Fruit fly (Drosophila melanogaster) whole organism, embryonic: ENCODE data around the gene Ac76E.
A peak's percentile ranks its signal among the peaks of the same experiment; 100 is the strongest.

Experiments
- Bteb2 ChIP-seq: fragments of 200-800 bp; sonication (Bioruptor generic); optimal IDR thresholded peaks from 2 replicates; lab custom pipeline; 2016; ENCODE audit warnings: missing biosample characterization, missing genetic modification characterization
- CG10267 ChIP-seq: fragments of 200-800 bp; sonication (Bioruptor generic); optimal IDR thresholded peaks from 2 replicates; lab custom pipeline; 2018; ENCODE audit warnings: missing biosample characterization, mild to moderate bottlenecking, missing genetic modification characterization, moderate library complexity
- CG12391 ChIP-seq: fragments of 200-800 bp; sonication (Bioruptor generic); optimal IDR thresholded peaks from 3 replicates; lab custom pipeline; 2018; ENCODE audit warnings: missing biosample characterization, mild to moderate bottlenecking, missing genetic modification characterization, moderate library complexity
- CG13287 ChIP-seq: fragments of 200-800 bp; sonication (Bioruptor generic); IDR thresholded peaks from 2 replicates; pipeline ENCODE4 v1.3.6; 2022; ENCODE audit warnings: missing biosample characterization, missing genetic modification characterization; ENCODE audit not compliant: partially characterized antibody
- CG13624 ChIP-seq: fragments of 200-800 bp; sonication (Bioruptor generic); optimal IDR thresholded peaks from 2 replicates; lab custom pipeline; 2016; ENCODE audit warnings: missing biosample characterization, missing genetic modification characterization
- CG14860 ChIP-seq: fragments of 200-800 bp; sonication (Bioruptor generic); IDR thresholded peaks from 3 replicates; pipeline ENCODE4 v1.3.6; 2022; ENCODE audit warnings: missing biosample characterization, missing genetic modification characterization; ENCODE audit not compliant: partially characterized antibody
- CG1603 ChIP-seq: fragments of 200-800 bp; sonication (Bioruptor generic); optimal IDR thresholded peaks from 2 replicates; lab custom pipeline; 2019; ENCODE audit warnings: missing biosample characterization, mild to moderate bottlenecking, missing genetic modification characterization, moderate library complexity
- CG1647 ChIP-seq: fragments of 200-800 bp; sonication (Bioruptor generic); optimal IDR thresholded peaks from 3 replicates; lab custom pipeline; 2016; ENCODE audit warnings: missing biosample characterization, missing genetic modification characterization
- CG17186 ChIP-seq: fragments of 200-800 bp; sonication (Bioruptor generic); optimal IDR thresholded peaks from 3 replicates; lab custom pipeline; 2017; ENCODE audit warnings: missing biosample characterization, missing genetic modification reagents, missing genetic modification characterization
- CG17829 ChIP-seq: fragments of 200-800 bp; optimal IDR thresholded peaks from 2 replicates; lab custom pipeline; 2019; ENCODE audit warnings: missing biosample characterization, mild to moderate bottlenecking, missing genetic modification characterization, moderate library complexity
- CG6175 ChIP-seq: fragments of 200-800 bp; sonication (Bioruptor generic); IDR thresholded peaks from 3 replicates; pipeline ENCODE4 v1.3.6; 2022; ENCODE audit warnings: missing biosample characterization, missing genetic modification characterization
- CG6791 ChIP-seq: fragments of 200-800 bp; sonication (Bioruptor generic); IDR thresholded peaks from 3 replicates; pipeline ENCODE4 v1.3.6; 2022; ENCODE audit warnings: missing biosample characterization, missing genetic modification characterization; ENCODE audit not compliant: partially characterized antibody
- CG8359 ChIP-seq: fragments of 200-800 bp; sonication (Bioruptor generic); optimal IDR thresholded peaks from 2 replicates; lab custom pipeline; 2017; ENCODE audit warnings: missing biosample characterization, mild to moderate bottlenecking, missing genetic modification characterization, borderline replicate concordance
- CG8924 ChIP-seq: fragments of 200-800 bp; optimal IDR thresholded peaks from 3 replicates; lab custom pipeline; 2019; ENCODE audit warnings: missing biosample characterization, mild to moderate bottlenecking, missing genetic modification characterization, moderate library complexity
- CG9932 ChIP-seq: fragments of 200-800 bp; sonication (Bioruptor generic); IDR thresholded peaks from 2 replicates; pipeline ENCODE4 v1.3.6; 2022; ENCODE audit warnings: missing biosample characterization, missing genetic modification characterization
- CHES-1-like ChIP-seq: fragments of 200-800 bp; sonication (Bioruptor generic); optimal IDR thresholded peaks from 2 replicates; lab custom pipeline; 2016; ENCODE audit warnings: missing biosample characterization, missing genetic modification characterization
- CoRest ChIP-seq: fragments of 200-800 bp; sonication (Bioruptor generic); optimal IDR thresholded peaks from 3 replicates; lab custom pipeline; 2018; ENCODE audit warnings: missing biosample characterization, mild to moderate bottlenecking, missing genetic modification characterization, moderate library complexity
- Dek ChIP-seq: fragments of 200-800 bp; sonication (Bioruptor generic); optimal IDR thresholded peaks from 3 replicates; lab custom pipeline; 2019; ENCODE audit warnings: missing biosample characterization, mild to moderate bottlenecking, missing genetic modification characterization, moderate library complexity
- E2f1 ChIP-seq: fragments of 200-800 bp; sonication (Bioruptor generic); IDR thresholded peaks from 2 replicates; pipeline ENCODE4 v1.3.6; 2022; ENCODE audit warnings: missing biosample characterization, missing genetic modification characterization
- Fer3 ChIP-seq: fragments of 200-800 bp; sonication (Bioruptor generic); optimal IDR thresholded peaks from 2 replicates; lab custom pipeline; 2018; ENCODE audit warnings: missing biosample characterization, mild to moderate bottlenecking, missing genetic modification characterization, moderate library complexity
- MESR4 ChIP-seq: fragments of 200-800 bp; sonication (Bioruptor generic); optimal IDR thresholded peaks from 2 replicates; lab custom pipeline; 2018; ENCODE audit warnings: missing biosample characterization, mild to moderate bottlenecking, missing genetic modification characterization, moderate library complexity
- Mad ChIP-seq: fragments of 200-800 bp; sonication (Bioruptor generic); optimal IDR thresholded peaks from 2 replicates; lab custom pipeline; 2016; ENCODE audit warnings: missing biosample characterization, missing genetic modification characterization
- Nf-YC ChIP-seq: fragments of 200-800 bp; optimal IDR thresholded peaks from 3 replicates; lab custom pipeline; 2019; ENCODE audit warnings: missing biosample characterization, mild to moderate bottlenecking, missing genetic modification characterization, moderate library complexity
- Pdp1 ChIP-seq, 2 experiments: fragments of 200-800 bp; sonication (Bioruptor generic); optimal IDR thresholded peaks; 3 replicates each; lab custom pipeline; 2016; ENCODE audit warnings: missing biosample characterization in 2 of 2, missing genetic modification characterization in 2 of 2, mild to moderate bottlenecking in 1 of 2, moderate library complexity in 1 of 2
- Rfx ChIP-seq: fragments of 200-800 bp; sonication (Bioruptor generic); IDR thresholded peaks from 2 replicates; pipeline ENCODE4 v1.3.6; 2022; ENCODE audit warnings: missing biosample characterization, missing genetic modification characterization
- Scr ChIP-seq: fragments of 200-800 bp; sonication (Bioruptor generic); IDR thresholded peaks from 2 replicates; pipeline ENCODE4 v1.3.6; 2022; ENCODE audit warnings: missing biosample characterization, missing genetic modification characterization; ENCODE audit not compliant: partially characterized antibody
- Sry-δ ChIP-seq: fragments of 200-800 bp; sonication (Bioruptor generic); optimal IDR thresholded peaks from 2 replicates; lab custom pipeline; 2016; ENCODE audit warnings: missing biosample characterization, missing genetic modification characterization
- Trl ChIP-seq, 3 experiments: fragments of >200 bp in 2 of 3; fragments of 200-800 bp in 1 of 3; sonication (Bioruptor generic) in 1 of 3; optimal IDR thresholded peaks; 2 replicates in 1 of 3; 3 replicates in 2 of 3; lab custom pipeline; 2016 to 2017; ENCODE audit warnings: missing biosample characterization in 1 of 3, missing genetic modification characterization in 1 of 3
- Xbp1 ChIP-seq: fragments of 200-800 bp; sonication (Bioruptor generic); optimal IDR thresholded peaks from 3 replicates; lab custom pipeline; 2016; ENCODE audit warnings: missing biosample characterization, mild to moderate bottlenecking, missing genetic modification characterization
- al ChIP-seq: fragments of 200-800 bp; sonication (Bioruptor generic); IDR thresholded peaks from 2 replicates; pipeline ENCODE4 v1.3.6; 2022; ENCODE audit warnings: missing biosample characterization, missing genetic modification characterization
- chinmo ChIP-seq: fragments of 200-800 bp; sonication (Bioruptor generic); IDR thresholded peaks from 4 replicates; pipeline ENCODE4 v1.3.6; 2022; ENCODE audit warnings: missing biosample characterization, missing genetic modification characterization; ENCODE audit not compliant: partially characterized antibody
- chm ChIP-seq: fragments of 200-800 bp; sonication (Bioruptor generic); IDR thresholded peaks from 2 replicates; pipeline ENCODE4 v1.3.6; 2022; ENCODE audit warnings: missing biosample characterization, missing genetic modification characterization
- croc ChIP-seq: fragments of 200-800 bp; sonication (Bioruptor generic); conservative IDR thresholded peaks from 3 replicates; pipeline ENCODE4 v1.3.6; 2022; ENCODE audit warnings: missing biosample characterization, missing genetic modification characterization
- crp ChIP-seq, 2 experiments: fragments of 200-800 bp; sonication (Bioruptor generic); optimal IDR thresholded peaks; 2 replicates in 1 of 2; 3 replicates in 1 of 2; lab custom pipeline; 2017; ENCODE audit warnings: missing biosample characterization in 2 of 2, missing genetic modification characterization in 2 of 2, mild to moderate bottlenecking in 1 of 2, moderate library complexity in 1 of 2
- grau ChIP-seq: fragments of 200-800 bp; optimal IDR thresholded peaks from 3 replicates; lab custom pipeline; 2019; ENCODE audit warnings: missing biosample characterization, mild to moderate bottlenecking, missing genetic modification characterization, moderate library complexity
- hkb ChIP-seq, 2 experiments: fragments of 200-800 bp in 1 of 2; fragments of >200 bp in 1 of 2; sonication (Bioruptor generic) in 1 of 2; IDR thresholded peaks in 1 of 2; optimal IDR thresholded peaks in 1 of 2; 2 replicates each; pipeline versions ENCODE4 v1.3.6 to Lab custom; 2017 to 2022; ENCODE audit warnings: missing biosample characterization in 1 of 2, missing genetic modification characterization in 1 of 2
- insv ChIP-seq, 2 experiments: fragments of 200-800 bp; sonication (Bioruptor generic); optimal IDR thresholded peaks; 3 replicates each; lab custom pipeline; 2016 to 2018; ENCODE audit warnings: missing biosample characterization in 2 of 2, missing genetic modification characterization in 2 of 2
- jumu ChIP-seq: fragments of 200-800 bp; sonication (Bioruptor generic); optimal IDR thresholded peaks from 3 replicates; lab custom pipeline; 2016; ENCODE audit warnings: missing biosample characterization, missing genetic modification characterization
- kay ChIP-seq: fragments of 200-800 bp; sonication (Bioruptor generic); optimal IDR thresholded peaks from 2 replicates; lab custom pipeline; 2016; ENCODE audit warnings: missing biosample characterization, missing genetic modification characterization
- knrl ChIP-seq: fragments of 200-800 bp; sonication (Bioruptor generic); IDR thresholded peaks from 3 replicates; pipeline ENCODE4 v1.3.6; 2022; ENCODE audit warnings: missing biosample characterization, missing genetic modification characterization; ENCODE audit not compliant: partially characterized antibody
- nerfin-1 ChIP-seq: fragments of 200-800 bp; sonication (Bioruptor generic); optimal IDR thresholded peaks from 3 replicates; lab custom pipeline; 2019; ENCODE audit warnings: missing biosample characterization, mild to moderate bottlenecking, missing genetic modification characterization, moderate library complexity
- nom ChIP-seq: fragments of 200-800 bp; sonication (Bioruptor generic); optimal IDR thresholded peaks from 2 replicates; lab custom pipeline; 2017; ENCODE audit warnings: missing biosample characterization, missing genetic modification characterization, mild to moderate bottlenecking, moderate library complexity, missing genetic modification reagents
- psq ChIP-seq: fragments of 200-800 bp; sonication (Bioruptor generic); optimal IDR thresholded peaks from 2 replicates; lab custom pipeline; 2017; ENCODE audit warnings: missing biosample characterization, missing genetic modification characterization
- stwl ChIP-seq: fragments of 200-800 bp; sonication (Bioruptor generic); optimal IDR thresholded peaks from 3 replicates; lab custom pipeline; 2018; ENCODE audit warnings: missing biosample characterization, mild to moderate bottlenecking, missing genetic modification characterization, moderate library complexity
- tap ChIP-seq: fragments of 200-800 bp; optimal IDR thresholded peaks from 3 replicates; lab custom pipeline; 2019; ENCODE audit warnings: missing biosample characterization, mild to moderate bottlenecking, missing genetic modification characterization, moderate library complexity
- tup ChIP-seq: fragments of 200-800 bp; sonication (Bioruptor generic); optimal IDR thresholded peaks from 2 replicates; lab custom pipeline; 2016; ENCODE audit warnings: missing biosample characterization, mild to moderate bottlenecking, missing genetic modification characterization, moderate library complexity
- vvl ChIP-seq: fragments of 200-800 bp; sonication (Bioruptor generic); IDR thresholded peaks from 2 replicates; pipeline ENCODE4 v1.3.6; 2022; ENCODE audit warnings: missing biosample characterization, missing genetic modification characterization

The Ac76E gene

DNA sequence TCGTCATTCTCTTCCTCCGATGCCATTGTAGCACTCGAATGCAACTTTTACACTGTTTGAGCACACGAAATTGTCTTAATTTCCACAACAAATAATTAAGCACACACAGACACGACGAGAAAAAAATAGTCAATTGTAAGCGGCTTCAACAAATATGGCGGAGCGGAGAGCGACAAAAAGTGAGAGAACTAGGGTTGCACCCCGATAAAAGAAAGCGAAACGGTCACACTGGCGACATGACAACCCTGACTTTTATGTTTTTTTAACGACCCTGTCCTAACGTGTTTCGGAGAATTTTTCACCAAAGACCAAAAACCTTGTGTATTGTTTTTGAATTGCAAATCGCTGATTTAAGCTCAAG lies 29.1 kb upstream of the Ac76E start, which contains the start of the genes Mi-2 and Prp3 (continued):
- TF ChIP-seq CG6791 (GFP tag; lab: Robert Waterston, UW) = peak; percentile 54; the same call in 2 of the 3 replicates
- peak; percentile 3 for TF ChIP-seq CG13624 (GFP tag; lab: Kevin White, UChicago)
- TF ChIP-seq knrl (GFP tag; lab: Robert Waterston, UW) = peak; percentile 19; the same call in 1 of the 3 replicates
- TF ChIP-seq chinmo (GFP tag; lab: Robert Waterston, UW) = peak; percentile 20; the same call in 1 of the 4 replicates
- peak in 1 of 2 experiments; percentile 26 for TF ChIP-seq crp (GFP tag; optimal IDR thresholded peaks at IDR 0.05; lab: Kevin White, UChicago)
- TF ChIP-seq stwl (tag; lab: Kevin White, UChicago) = peak; percentile 91
- TF ChIP-seq kay = no peak
- TF ChIP-seq Bteb2 (GFP tag; lab: Kevin White, UChicago) = peak; percentile 29
- peak; percentile 8 for TF ChIP-seq Dek (tag; lab: Kevin White, UChicago)
- TF ChIP-seq nerfin-1 (tag; lab: Kevin White, UChicago) = peak; percentile 53
- TF ChIP-seq CG8359 (GFP tag; lab: Kevin White, UChicago) = no peak
- peak; percentile 71 for TF ChIP-seq CG8924 (tag; lab: Kevin White, UChicago)
- TF ChIP-seq chm = 0 out of 2 replicates have a peak, but pooled peaks have one; percentile 63
- peak; percentile 81 for TF ChIP-seq MESR4 (GFP tag; lab: Kevin White, UChicago)
- peak in 1 of 2 experiments; percentile 31 for TF ChIP-seq Pdp1 (GFP tag; optimal IDR thresholded peaks at IDR 0.05; lab: Kevin White, UChicago)
- TF ChIP-seq Rfx (GFP tag; lab: Robert Waterston, UW) = peak; percentile 65
- no peak for TF ChIP-seq tup (GFP tag; lab: Kevin White, UChicago)
- no peak for TF ChIP-seq hkb (optimal IDR thresholded peaks at IDR 0.05; lab: Kevin White, UChicago)
- TF ChIP-seq hkb (GFP tag; IDR thresholded peaks at IDR 0.05; lab: Robert Waterston, UW) = 0 out of 2 replicates have a peak, but pooled peaks have one; percentile 22
- TF ChIP-seq tap (tag; lab: Kevin White, UChicago) = no peak
- peak; percentile 15 for TF ChIP-seq Nf-YC
- TF ChIP-seq CG6175 (GFP tag; lab: Robert Waterston, UW) = no peak
- peak; percentile 70 for TF ChIP-seq nom (GFP tag; lab: Kevin White, UChicago)
- peak; percentile 28 for TF ChIP-seq Xbp1 (GFP tag; lab: Kevin White, UChicago)
- TF ChIP-seq CG14860 = no peak
- TF ChIP-seq Scr (GFP tag; lab: Robert Waterston, UW) = peak; percentile 14; the same call in 1 of the 2 replicates
- TF ChIP-seq croc (GFP tag; lab: Robert Waterston, UW) = no peak
- peak; percentile 27 for TF ChIP-seq jumu (GFP tag; lab: Kevin White, UChicago)
- peak; percentile 27 for TF ChIP-seq CG17829 (tag; lab: Kevin White, UChicago)
- peak; percentile 23 for TF ChIP-seq CG17186
- TF ChIP-seq Trl (optimal IDR thresholded peaks at IDR 0.05; lab: Kevin White, UChicago) = peak in 1 of 2 experiments; percentile 80
- peak; percentile 74 for TF ChIP-seq Trl (GFP tag; optimal IDR thresholded peaks at IDR 0.05; lab: Kevin White, UChicago)
- peak; percentile 60; the same call in 1 of the 2 replicates for TF ChIP-seq CG13287 (GFP tag; lab: Robert Waterston, UW)
- peak; percentile 32 for TF ChIP-seq Mad (GFP tag; lab: Kevin White, UChicago)
- peak; percentile 34 for TF ChIP-seq CG12391 (tag; lab: Kevin White, UChicago)
- TF ChIP-seq E2f1 (GFP tag; lab: Robert Waterston, UW) = 0 out of 2 replicates have a peak, but pooled peaks have one; percentile 14
- TF ChIP-seq Sry-δ = peak; percentile 68
- TF ChIP-seq CG1647 (GFP tag; lab: Kevin White, UChicago) = peak; percentile 3
- no peak for TF ChIP-seq grau (tag; lab: Kevin White, UChicago)
- TF ChIP-seq CoRest (tag; lab: Kevin White, UChicago) = peak; percentile 10
- peak; percentile 61 for TF ChIP-seq CHES-1-like (GFP tag; lab: Kevin White, UChicago)
- TF ChIP-seq CG1603 (tag; lab: Kevin White, UChicago) = peak; percentile 51
- peak; percentile 61; the same call in 1 of the 2 replicates for TF ChIP-seq vvl (GFP tag; lab: Robert Waterston, UW)
- peak in 1 of 2 experiments; percentile 38 for TF ChIP-seq insv (GFP tag; optimal IDR thresholded peaks at IDR 0.05; lab: Kevin White, UChicago)
- TF ChIP-seq CG9932 (GFP tag; lab: Robert Waterston, UW) = peak; percentile 20; the same call in 1 of the 2 replicates
- TF ChIP-seq psq (GFP tag; lab: Kevin White, UChicago) = no peak
- peak; percentile 52 for TF ChIP-seq CG10267
- peak; percentile 24 for TF ChIP-seq Fer3 (tag; lab: Kevin White, UChicago)
- no peak for TF ChIP-seq al (GFP tag; lab: Robert Waterston, UW)
